Fruit fly (Drosophila melanogaster) ovary, adult (tissue): Measurements from ENCODE around the gene ssx.

ENCODE experiments used
- CG17801 ChIP-seq: fragments of 200-800 bp; optimal IDR thresholded peaks from 2 replicates; lab custom pipeline; 2019; ENCODE audit warnings: missing biosample characterization, mild to moderate bottlenecking, missing genetic modification characterization, moderate library complexity; ENCODE audit not compliant: partially characterized antibody

ssx gene

dm6 chrX:1375265-1375958 is 5.0 kb downstream of the ssx start, which contains the start of gene AMPKalpha:
TSS of gene AMPKalpha (plus strand) at chrX:1375536.
- no peak for TF ChIP-seq CG17801 (GFP tag; lab: Kevin White, UChicago)

- no peak for TF ChIP-seq CG17801 (GFP tag; lab: Kevin White, UChicago)
Observed at dm6 chrX:1379692-1380349, 9.4 kb downstream of the ssx start.

- TF ChIP-seq CG17801 (GFP tag; lab: Kevin White, UChicago) = no peak
Observed at dm6 chrX:1380350-1381060, 10.1 kb downstream of the ssx start, which contains the start of the genes CG3719 and CG32813. TSS of gene CG3719 (minus strand) at chrX:1380480. TSS of gene CG32813 (plus strand) at chrX:1380914.

dm6 chrX:1381413-1381991 is 11.1 kb downstream of the ssx start:
- no peak for TF ChIP-seq CG17801 (GFP tag; lab: Kevin White, UChicago)

- TF ChIP-seq CG17801 (GFP tag; lab: Kevin White, UChicago) = no peak
Observed at dm6 chrX:1382489-1382888, 12.1 kb downstream of the ssx start.

dm6 chrX:1384232-1384631 is 13.9 kb downstream of the ssx start:
- TF ChIP-seq CG17801 (GFP tag; lab: Kevin White, UChicago) = no peak

- TF ChIP-seq CG17801 (GFP tag; lab: Kevin White, UChicago) = no peak
Observed at dm6 chrX:1387149-1387752, 16.9 kb downstream of the ssx start.

dm6 chrX:1388148-1388703 is 17.8 kb downstream of the ssx start:
- TF ChIP-seq CG17801 (GFP tag; lab: Kevin White, UChicago) = no peak

dm6 chrX:1392875-1393274 is 22.5 kb downstream of the ssx start, which contains the start of gene Rilpl:
TSS of gene Rilpl (plus strand) at chrX:1393054.
- peak; percentile 58 for TF ChIP-seq CG17801 (GFP tag; lab: Kevin White, UChicago)

- TF ChIP-seq CG17801 (GFP tag; lab: Kevin White, UChicago) = no peak
Observed at dm6 chrX:1397649-1398454, 27.5 kb downstream of the ssx start.

dm6 chrX:1398455-1399055 is 28.2 kb downstream of the ssx start:
- TF ChIP-seq CG17801 (GFP tag; lab: Kevin White, UChicago) = no peak

dm6 chrX:1399056-1400003 is 28.9 kb downstream of the ssx start:
- no peak for TF ChIP-seq CG17801 (GFP tag; lab: Kevin White, UChicago)
